Fruit fly (Drosophila melanogaster): Measurements from ENCODE around the gene CDK2AP1.

The CDK2AP1 gene

dm6 chrX:11108148-11108844 is 29.4 kb upstream of the CDK2AP1 start, which contains the start of gene Hsp60A (continued):
- TF ChIP-seq abd-A (tag; optimal IDR thresholded peaks at IDR 0.05) = no peak
- TF ChIP-seq Oli (tag; optimal IDR thresholded peaks at IDR 0.05) = peak; percentile 2
- TF ChIP-seq exex (tag; optimal IDR thresholded peaks at IDR 0.05) = peak; percentile 12
- TF ChIP-seq CG12219 (GFP tag; optimal IDR thresholded peaks at IDR 0.05) = no peak
- no peak for TF ChIP-seq usp (GFP tag; optimal IDR thresholded peaks at IDR 0.05)
- TF ChIP-seq salm (tag; optimal IDR thresholded peaks at IDR 0.05) = no peak
- TF ChIP-seq sens-2 (GFP tag; IDR thresholded peaks at IDR 0.05) = no peak
- peak; percentile 5 for TF ChIP-seq bab2 (GFP tag; optimal IDR thresholded peaks at IDR 0.05)
- no peak for TF ChIP-seq NFAT (GFP tag; IDR thresholded peaks at IDR 0.05)
- TF ChIP-seq stwl (tag; optimal IDR thresholded peaks at IDR 0.05) = peak; percentile 50
- peak; percentile 34 for TF ChIP-seq CG4424 (GFP tag; optimal IDR thresholded peaks at IDR 0.05)
- TF ChIP-seq CHES-1-like (GFP tag; optimal IDR thresholded peaks at IDR 0.05) = no peak
- TF ChIP-seq CG17802 (tag; optimal IDR thresholded peaks at IDR 0.05) = no peak
- TF ChIP-seq shn (GFP tag; optimal IDR thresholded peaks at IDR 0.05) = no peak
- no peak for TF ChIP-seq Nf-YA (GFP tag; IDR thresholded peaks at IDR 0.05)
- TF ChIP-seq row (GFP tag; IDR thresholded peaks at IDR 0.05) = peak; percentile 82
- 0 out of 2 replicates have a peak, but pooled peaks have one; percentile 18 for TF ChIP-seq vvl (GFP tag; IDR thresholded peaks at IDR 0.05)
- TF ChIP-seq gce (GFP tag; IDR thresholded peaks at IDR 0.05) = no peak
- TF ChIP-seq CG32767 (GFP tag; IDR thresholded peaks at IDR 0.05) = no peak
- TF ChIP-seq Dfd (GFP tag; optimal IDR thresholded peaks at IDR 0.05) = no peak
- TF ChIP-seq trem (tag; optimal IDR thresholded peaks at IDR 0.05) = peak; percentile 47
- TF ChIP-seq NK7.1 (GFP tag; optimal IDR thresholded peaks at IDR 0.05) = no peak
- no peak for TF ChIP-seq Bteb2 (GFP tag; optimal IDR thresholded peaks at IDR 0.05)
- no peak for TF ChIP-seq Eip74EF (GFP tag; optimal IDR thresholded peaks at IDR 0.05)
- TF ChIP-seq CG10462 (GFP tag; optimal IDR thresholded peaks at IDR 0.05) = no peak
- peak; percentile 58 for TF ChIP-seq CG17829 (tag; optimal IDR thresholded peaks at IDR 0.05)
- no peak for TF ChIP-seq emc (GFP tag; optimal IDR thresholded peaks at IDR 0.05)
- peak; percentile 91 for TF ChIP-seq Dll (GFP tag; IDR thresholded peaks at IDR 0.05; ENCODE audit: partially characterized antibody)
- TF ChIP-seq Mad (GFP tag; optimal IDR thresholded peaks at IDR 0.05) = peak; percentile 58
- TF ChIP-seq Poxn (GFP tag; IDR thresholded peaks at IDR 0.05) = no peak
- no peak for TF ChIP-seq her (GFP tag; optimal IDR thresholded peaks at IDR 0.05)
- peak; percentile 31; the same call in 1 of the 3 replicates for TF ChIP-seq ase (GFP tag; IDR thresholded peaks at IDR 0.05)
- no peak for TF ChIP-seq CG6272 (GFP tag; IDR thresholded peaks at IDR 0.05)
- TF ChIP-seq ken (GFP tag; IDR thresholded peaks at IDR 0.05) = 0 out of 3 replicates have a peak, but pooled peaks have one; percentile 42
- TF ChIP-seq E2f2 (GFP tag; IDR thresholded peaks at IDR 0.05) = peak; percentile 92
- TF ChIP-seq Optix (GFP tag; IDR thresholded peaks at IDR 0.05) = no peak
- no peak for TF ChIP-seq psq (GFP tag; optimal IDR thresholded peaks at IDR 0.05)
- TF ChIP-seq Lim3 (GFP tag; IDR thresholded peaks at IDR 0.05) = no peak
- TF ChIP-seq peb (GFP tag; IDR thresholded peaks at IDR 0.05) = no peak
- TF ChIP-seq aop (GFP tag; IDR thresholded peaks at IDR 0.05) = no peak
- TF ChIP-seq phol (tag; optimal IDR thresholded peaks at IDR 0.05) = peak; percentile 66
- peak; percentile 31 for TF ChIP-seq CG10979 (tag; optimal IDR thresholded peaks at IDR 0.05)
- TF ChIP-seq CG2116 (GFP tag; optimal IDR thresholded peaks at IDR 0.05) = peak; percentile 74

Measured in whole organism, embryonic.